Worm (Caenorhabditis elegans): Measurements from ENCODE around the gene C04B4.4.

ce11 chrX:12248140-12248539 is 42.5 kb upstream of the C04B4.4 start:
- TF ChIP-seq dmd-4 (tag; optimal IDR thresholded peaks at IDR 0.05; ENCODE audit: borderline replicate concordance) (no peak), tbx-2 (tag; optimal IDR thresholded peaks at IDR 0.05) (no peak), ceh-30 (tag; optimal IDR thresholded peaks at IDR 0.05) (no peak), eyg-1 (tag; optimal IDR thresholded peaks at IDR 0.05) (no peak), ahr-1 (tag; optimal IDR thresholded peaks at IDR 0.05) (no peak), ceh-18 (tag; optimal IDR thresholded peaks at IDR 0.05) (no peak), nhr-11 (tag; optimal IDR thresholded peaks at IDR 0.05) (no peak), K09A11.1 (tag; optimal IDR thresholded peaks at IDR 0.05; ENCODE audit: insufficient read depth) (no peak), ama-1 (optimal IDR thresholded peaks at IDR 0.05) (no peak), fkh-10 (GFP tag; optimal IDR thresholded peaks at IDR 0.05) (no peak), Y22D7AL.16 (tag; optimal IDR thresholded peaks at IDR 0.05) (no peak), unc-55 (GFP tag; optimal IDR thresholded peaks at IDR 0.05) (no peak), pqm-1 (tag; optimal IDR thresholded peaks at IDR 0.05) (no peak)
